Worm (Caenorhabditis elegans): ENCODE measurements around the gene asp-14.

asp-14 gene

ce11 chrX:6462995-6463462, 16.6 kb upstream of the asp-14 start, which contains the start of gene C15B12.2:
Gene C15B12.2 (plus strand): TSS chrX:6463412.
- no peak for TF ChIP-seq fos-1 (tag; optimal IDR thresholded peaks at IDR 0.05)
- TF ChIP-seq alr-1 (tag; optimal IDR thresholded peaks at IDR 0.05; ENCODE audit: borderline replicate concordance), result no peak
- peak; percentile 72 for TF ChIP-seq elt-2 (tag; optimal IDR thresholded peaks at IDR 0.05)
- TF ChIP-seq efl-3 (GFP tag; optimal IDR thresholded peaks at IDR 0.05), result no peak

- TF ChIP-seq isw-1 (GFP tag; IDR thresholded peaks at IDR 0.05) (no peak), efl-1 (optimal IDR thresholded peaks at IDR 0.05) (no peak), efl-1 (GFP tag; optimal IDR thresholded peaks at IDR 0.05 in 1 of 2) (peak in 1 of 2 experiments; percentile 88)
These were observed 16.0 kb upstream of the asp-14 start for ce11 chrX:6462479-6462878.

ce11 chrX:6461729-6462128, 15.3 kb upstream of the asp-14 start, which contains the start of gene K04E7.1:
Gene K04E7.1 (plus strand): TSS chrX:6462029.
- no peak for TF ChIP-seq fkh-10 (GFP tag; optimal IDR thresholded peaks at IDR 0.05)
- TF ChIP-seq lin-14 (GFP tag; optimal IDR thresholded peaks at IDR 0.05), result no peak
- TF ChIP-seq jun-1 (tag; optimal IDR thresholded peaks at IDR 0.05), result no peak
- no peak for TF ChIP-seq unc-86 (tag; optimal IDR thresholded peaks at IDR 0.05)

- TF ChIP-seq egl-27 (tag; optimal IDR thresholded peaks at IDR 0.05) (no peak), ceh-63 (GFP tag; optimal IDR thresholded peaks at IDR 0.05) (no peak), lir-3 (tag; optimal IDR thresholded peaks at IDR 0.05; ENCODE audit: poor library complexity) (no peak), Y116A8C.19 (tag; optimal IDR thresholded peaks at IDR 0.05; ENCODE audit: borderline replicate concordance) (no peak), tlp-1 (tag; optimal IDR thresholded peaks at IDR 0.05) (no peak), nhr-19 (GFP tag; conservative IDR thresholded peaks at IDR 0.05) (no peak), lin-35 (GFP tag; optimal IDR thresholded peaks at IDR 0.05) (no peak), elt-2 (tag; optimal IDR thresholded peaks at IDR 0.05) (no peak), efl-3 (GFP tag; optimal IDR thresholded peaks at IDR 0.05) (no peak), isw-1 (GFP tag; IDR thresholded peaks at IDR 0.05) (no peak), blmp-1 (tag; optimal IDR thresholded peaks at IDR 0.05) (no peak), nhr-28 (tag; optimal IDR thresholded peaks at IDR 0.05) (no peak), F16B12.6 (tag; optimal IDR thresholded peaks at IDR 0.05) (no peak), fkh-10 (GFP tag; optimal IDR thresholded peaks at IDR 0.05) (no peak), ztf-11 (tag; optimal IDR thresholded peaks at IDR 0.05) (no peak), jun-1 (tag; optimal IDR thresholded peaks at IDR 0.05) (no peak), rnt-1 (tag; optimal IDR thresholded peaks at IDR 0.05) (no peak), lin-39 (tag; optimal IDR thresholded peaks at IDR 0.05) (no peak), egl-13 (tag; optimal IDR thresholded peaks at IDR 0.05) (no peak)
These were observed 13.7 kb upstream of the asp-14 start for ce11 chrX:6460123-6460522.

- TF ChIP-seq ztf-4 (tag; optimal IDR thresholded peaks at IDR 0.05) (no peak), Y116A8C.19 (tag; optimal IDR thresholded peaks at IDR 0.05; ENCODE audit: borderline replicate concordance) (no peak), sox-4 (tag; optimal IDR thresholded peaks at IDR 0.05) (no peak), rnt-1 (tag; optimal IDR thresholded peaks at IDR 0.05) (no peak), unc-86 (tag; optimal IDR thresholded peaks at IDR 0.05) (no peak), grh-1 (GFP tag; IDR thresholded peaks at IDR 0.05) (no peak), hlh-17 (GFP tag; optimal IDR thresholded peaks at IDR 0.05; ENCODE audit: borderline replicate concordance) (no peak), lsy-2 (tag; optimal IDR thresholded peaks at IDR 0.05) (no peak), pax-3 (tag; optimal IDR thresholded peaks at IDR 0.05) (no peak), mep-1 (tag; optimal IDR thresholded peaks at IDR 0.05) (no peak), ceh-63 (GFP tag; optimal IDR thresholded peaks at IDR 0.05) (no peak), mef-2 (tag; optimal IDR thresholded peaks at IDR 0.05) (no peak), ets-5 (GFP tag; IDR thresholded peaks at IDR 0.05) (no peak), ceh-82 (tag; optimal IDR thresholded peaks at IDR 0.05) (no peak), vab-15 (tag; optimal IDR thresholded peaks at IDR 0.05) (no peak)
These were observed 12.0 kb upstream of the asp-14 start for ce11 chrX:6458467-6458866.

Data from whole organism, L1 larva.